Fruit fly (Drosophila melanogaster): ENCODE data around the gene Acer.
A peak's percentile ranks its signal among the peaks of the same experiment; 100 is the strongest.

Gene Acer

DNA sequence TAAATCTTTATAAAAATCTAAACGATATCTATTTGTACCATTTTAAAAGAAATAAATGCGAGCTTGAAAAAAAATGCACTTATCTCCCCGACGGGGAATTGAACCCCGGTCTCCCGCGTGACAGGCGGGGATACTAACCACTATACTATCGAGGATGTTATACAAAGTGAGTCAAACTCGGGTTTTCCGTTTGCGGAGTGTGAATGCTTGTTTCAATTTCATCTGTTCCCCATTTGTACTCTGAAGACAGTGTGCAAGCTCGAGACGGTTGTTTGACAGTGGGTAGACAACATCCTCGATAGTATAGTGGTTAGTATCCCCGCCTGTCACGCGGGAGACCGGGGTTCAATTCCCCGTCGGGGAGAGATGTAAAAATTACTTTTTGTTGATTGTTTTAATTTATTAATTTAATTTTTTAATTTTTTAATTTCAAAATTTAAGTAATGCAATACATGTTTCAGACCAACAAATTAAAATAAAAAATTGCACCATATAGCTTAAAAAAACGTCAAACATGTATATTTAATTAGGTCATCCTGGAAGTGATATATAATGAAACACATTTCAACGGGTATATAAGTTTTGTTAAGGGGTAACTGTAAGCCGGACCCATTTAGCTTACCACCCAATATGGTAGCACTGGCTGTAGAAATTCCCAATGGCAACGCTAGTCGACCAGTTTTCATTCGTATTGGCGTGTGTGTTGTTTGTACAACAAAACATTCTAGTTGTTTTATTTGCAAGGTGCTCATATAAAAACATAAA is 19.9 kb downstream of the Acer start, which contains the start of gene Sema1a (continued):
- peak; percentile 27 for TF ChIP-seq Nf-YC (tag; optimal IDR thresholded peaks at IDR 0.05)
- TF ChIP-seq zfh1 (GFP tag; IDR thresholded peaks at IDR 0.05): peak; percentile 68
- TF ChIP-seq CG11085 (GFP tag; IDR thresholded peaks at IDR 0.05): peak; percentile 47
- no peak for TF ChIP-seq ac (GFP tag; optimal IDR thresholded peaks at IDR 0.05)
- TF ChIP-seq Myb (GFP tag; optimal IDR thresholded peaks at IDR 0.05): peak; percentile 39
- peak; percentile 47 for TF ChIP-seq Atf-2 (GFP tag; optimal IDR thresholded peaks at IDR 0.05)
- peak; percentile 19 for TF ChIP-seq NC2β (GFP tag; optimal IDR thresholded peaks at IDR 0.05)
- no peak for TF ChIP-seq crp (GFP tag; optimal IDR thresholded peaks at IDR 0.05)
- no peak for TF ChIP-seq Neu2 (GFP tag; optimal IDR thresholded peaks at IDR 0.05; ENCODE audit: borderline replicate concordance)
- TF ChIP-seq fd102C (GFP tag; optimal IDR thresholded peaks at IDR 0.05): no peak
- TF ChIP-seq lov (optimal IDR thresholded peaks at IDR 0.05): no peak
- TF ChIP-seq lov (GFP tag; IDR thresholded peaks at IDR 0.05): no peak
- peak; percentile 64 for TF ChIP-seq gsb-n (tag; optimal IDR thresholded peaks at IDR 0.05)
- TF ChIP-seq tap (tag; optimal IDR thresholded peaks at IDR 0.05): peak; percentile 54
- TF ChIP-seq CG4424 (GFP tag; optimal IDR thresholded peaks at IDR 0.05): peak; percentile 48
- TF ChIP-seq Hr39 (optimal IDR thresholded peaks at IDR 0.05): no peak
- peak; percentile 57 for TF ChIP-seq CG17359 (tag; optimal IDR thresholded peaks at IDR 0.05)
- peak; percentile 62 for TF ChIP-seq odd (GFP tag; optimal IDR thresholded peaks at IDR 0.05)
- TF ChIP-seq CG18262 (tag; optimal IDR thresholded peaks at IDR 0.05): peak; percentile 69
- TF ChIP-seq seq (GFP tag; IDR thresholded peaks at IDR 0.05): peak; percentile 30
- peak; percentile 61 for TF ChIP-seq CG30403 (GFP tag; optimal IDR thresholded peaks at IDR 0.05)
- TF ChIP-seq CG15601 (tag; optimal IDR thresholded peaks at IDR 0.05): peak; percentile 34
- no peak for TF ChIP-seq CG31365 (tag; optimal IDR thresholded peaks at IDR 0.05)
- no peak for TF ChIP-seq Sry-β (GFP tag; optimal IDR thresholded peaks at IDR 0.05)
- TF ChIP-seq ase (GFP tag; IDR thresholded peaks at IDR 0.05): no peak; the same call in 2 of the 3 replicates
- TF ChIP-seq Ada2b (GFP tag; IDR thresholded peaks at IDR 0.05): peak; percentile 68
- TF ChIP-seq CG14860 (GFP tag; IDR thresholded peaks at IDR 0.05; ENCODE audit: partially characterized antibody): peak; percentile 65
- TF ChIP-seq hb (GFP tag; IDR thresholded peaks at IDR 0.05; ENCODE audit: partially characterized antibody): peak; percentile 64; the same call in 2 of the 3 replicates
- TF ChIP-seq Trl (optimal IDR thresholded peaks at IDR 0.05): no peak
- peak; percentile 51 for TF ChIP-seq Trl (GFP tag; optimal IDR thresholded peaks at IDR 0.05)
- TF ChIP-seq cwo (GFP tag; optimal IDR thresholded peaks at IDR 0.05): no peak
- TF ChIP-seq Hsf (GFP tag; optimal IDR thresholded peaks at IDR 0.05): peak; percentile 86
- TF ChIP-seq twi (tag; optimal IDR thresholded peaks at IDR 0.05): peak; percentile 41
- TF ChIP-seq MBD-R2 (GFP tag; IDR thresholded peaks at IDR 0.05): peak; percentile 34; the same call in 1 of the 2 replicates
- peak; percentile 6 for TF ChIP-seq mirr (GFP tag; optimal IDR thresholded peaks at IDR 0.05)
- TF ChIP-seq CG2120 (GFP tag; optimal IDR thresholded peaks at IDR 0.05): peak; percentile 76
- TF ChIP-seq CG13296 (GFP tag; optimal IDR thresholded peaks at IDR 0.05): peak; percentile 55
- TF ChIP-seq Xrp1 (GFP tag; IDR thresholded peaks at IDR 0.05): peak; percentile 74
- TF ChIP-seq bsh (GFP tag; optimal IDR thresholded peaks at IDR 0.05): peak in 1 of 2 experiments; percentile 45
- TF ChIP-seq CG2199 (GFP tag; IDR thresholded peaks at IDR 0.05): peak; percentile 68; the same call in 2 of the 3 replicates
- peak; percentile 54 for TF ChIP-seq CG2678 (tag; optimal IDR thresholded peaks at IDR 0.05)
- TF ChIP-seq CG34422 (GFP tag; IDR thresholded peaks at IDR 0.05): peak; percentile 75
- peak; percentile 49 for TF ChIP-seq Dek (tag; optimal IDR thresholded peaks at IDR 0.05)
- peak; percentile 76 for TF ChIP-seq CG9932 (GFP tag; IDR thresholded peaks at IDR 0.05)
- peak; percentile 100 for TF ChIP-seq Bdp1 (GFP tag; optimal IDR thresholded peaks at IDR 0.05)
- peak; percentile 26 for TF ChIP-seq HHEX (GFP tag; optimal IDR thresholded peaks at IDR 0.05)
- TF ChIP-seq CG1647 (GFP tag; optimal IDR thresholded peaks at IDR 0.05): peak; percentile 24
- peak; percentile 13 for TF ChIP-seq CG12236 (GFP tag; optimal IDR thresholded peaks at IDR 0.05)
- TF ChIP-seq tll (GFP tag; optimal IDR thresholded peaks at IDR 0.05): no peak
